Worm (Caenorhabditis elegans): Measurements from ENCODE around the gene ent-2.

ce11 chrX:15640603-15641002, 39.7 kb downstream of the ent-2 start, which contains the start of gene K09E9.7:
- TF ChIP-seq ztf-11 (tag; optimal IDR thresholded peaks at IDR 0.05): no peak
- TF ChIP-seq ama-1 (optimal IDR thresholded peaks at IDR 0.05): no peak
- no peak for TF ChIP-seq ceh-82 (tag; optimal IDR thresholded peaks at IDR 0.05)
- TF ChIP-seq elt-3 (tag; optimal IDR thresholded peaks at IDR 0.05): no peak
- no peak for TF ChIP-seq snpc-4 (tag; optimal IDR thresholded peaks at IDR 0.05)
- no peak for TF ChIP-seq nhr-23 (tag; optimal IDR thresholded peaks at IDR 0.05)
